Fruit fly (Drosophila melanogaster) whole organism, prepupa: ENCODE data around the gene CG18599.

Experiments used
- Blimp-1 ChIP-seq: fragments of 200-800 bp; sonication (Bioruptor generic); optimal IDR thresholded peaks from 3 replicates; lab custom pipeline; 2017; ENCODE audit warnings: missing biosample characterization, missing genetic modification characterization, mild to moderate bottlenecking, moderate library complexity, missing genetic modification reagents
- CG11294 ChIP-seq: fragments of 200-800 bp; sonication (Bioruptor generic); IDR thresholded peaks from 2 replicates; pipeline ENCODE4 v1.3.6; 2022; ENCODE audit warnings: missing biosample characterization, missing genetic modification characterization
- CG11762 ChIP-seq: fragments of 200-800 bp; sonication (Bioruptor generic); optimal IDR thresholded peaks from 3 replicates; lab custom pipeline; 2016; ENCODE audit warnings: missing biosample characterization, missing genetic modification characterization; ENCODE audit not compliant: insufficient read depth
- CG11902 ChIP-seq: fragments of 200-800 bp; sonication (Bioruptor generic); optimal IDR thresholded peaks from 3 replicates; lab custom pipeline; 2016; ENCODE audit warnings: missing biosample characterization, missing genetic modification characterization
- CG16779 ChIP-seq: fragments of 200-800 bp; sonication (Bioruptor generic); optimal IDR thresholded peaks from 3 replicates; lab custom pipeline; 2017; ENCODE audit warnings: missing biosample characterization, mild to moderate bottlenecking, missing genetic modification characterization
- CG3032 ChIP-seq: fragments of 200-800 bp; optimal IDR thresholded peaks from 2 replicates; lab custom pipeline; 2019; ENCODE audit warnings: missing biosample characterization, mild to moderate bottlenecking, missing genetic modification characterization, moderate library complexity
- CG31627 ChIP-seq: fragments of 200-800 bp; sonication (Bioruptor generic); optimal IDR thresholded peaks from 3 replicates; lab custom pipeline; 2016; ENCODE audit warnings: missing biosample characterization, missing genetic modification characterization
- CG34406 ChIP-seq: fragments of 200-800 bp; sonication (Bioruptor generic); optimal IDR thresholded peaks from 3 replicates; lab custom pipeline; 2016; ENCODE audit warnings: missing biosample characterization, missing genetic modification characterization
- CG3919 ChIP-seq: fragments of 200-800 bp; sonication (Bioruptor generic); optimal IDR thresholded peaks from 3 replicates; lab custom pipeline; 2016; ENCODE audit warnings: missing biosample characterization, missing genetic modification characterization
- CG6163 ChIP-seq: fragments of 200-800 bp; sonication (Bioruptor generic); IDR thresholded peaks from 3 replicates; pipeline ENCODE4 v1.3.6; 2022; ENCODE audit warnings: missing biosample characterization, missing genetic modification characterization
- CG6276 ChIP-seq: fragments of 200-800 bp; sonication (Bioruptor generic); optimal IDR thresholded peaks from 2 replicates; lab custom pipeline; 2017; ENCODE audit warnings: missing biosample characterization, mild to moderate bottlenecking, missing genetic modification characterization
- CG6792 ChIP-seq: fragments of 200-800 bp; sonication (Bioruptor generic); optimal IDR thresholded peaks from 3 replicates; lab custom pipeline; 2016; ENCODE audit warnings: missing biosample characterization, missing genetic modification characterization
- CG6854 ChIP-seq: fragments of 200-800 bp; sonication (Bioruptor generic); optimal IDR thresholded peaks from 2 replicates; lab custom pipeline; 2017; ENCODE audit warnings: missing biosample characterization, mild to moderate bottlenecking, missing genetic modification characterization
- CG8119 ChIP-seq: fragments of 200-800 bp; sonication (Bioruptor generic); IDR thresholded peaks from 3 replicates; pipeline ENCODE4 v1.3.6; 2022; ENCODE audit warnings: missing biosample characterization, missing genetic modification characterization
- CG8319 ChIP-seq: fragments of 200-800 bp; sonication (Bioruptor generic); optimal IDR thresholded peaks from 3 replicates; lab custom pipeline; 2016; ENCODE audit warnings: missing biosample characterization, missing genetic modification characterization
- CG8632 ChIP-seq: fragments of 200-800 bp; sonication (Bioruptor generic); optimal IDR thresholded peaks from 3 replicates; lab custom pipeline; 2016; ENCODE audit warnings: missing biosample characterization, missing genetic modification characterization
- Eip93F ChIP-seq: fragments of 200-800 bp; sonication (Bioruptor generic); optimal IDR thresholded peaks from 2 replicates; lab custom pipeline; 2016; ENCODE audit warnings: missing biosample characterization, mild to moderate bottlenecking, missing genetic modification characterization
- Ets96B ChIP-seq: fragments of 200-800 bp; optimal IDR thresholded peaks from 2 replicates; lab custom pipeline; 2019; ENCODE audit warnings: missing biosample characterization, mild to moderate bottlenecking, missing genetic modification characterization, moderate library complexity
- Hr38 ChIP-seq: sonication (Bioruptor generic); optimal IDR thresholded peaks from 2 replicates; lab custom pipeline; 2016; ENCODE audit warnings: missing biosample characterization, missing genetic modification characterization
- Hr39 ChIP-seq: fragments of 200-800 bp; sonication (Bioruptor generic); optimal IDR thresholded peaks from 2 replicates; lab custom pipeline; 2016; ENCODE audit warnings: missing biosample characterization, missing genetic modification characterization
- Hr4 ChIP-seq: fragments of 200-800 bp; sonication (Bioruptor generic); optimal IDR thresholded peaks from 3 replicates; lab custom pipeline; 2016; ENCODE audit warnings: missing biosample characterization, missing genetic modification characterization
- Met ChIP-seq: fragments of 200-800 bp; sonication (Bioruptor generic); optimal IDR thresholded peaks from 3 replicates; lab custom pipeline; 2016; ENCODE audit warnings: missing biosample characterization, missing genetic modification characterization
- OdsH ChIP-seq: fragments of 200-800 bp; sonication (Bioruptor generic); optimal IDR thresholded peaks from 3 replicates; lab custom pipeline; 2016; ENCODE audit warnings: missing biosample characterization, missing genetic modification characterization
- Smox ChIP-seq: fragments of 200-800 bp; sonication (Bioruptor generic); optimal IDR thresholded peaks from 3 replicates; lab custom pipeline; 2016; ENCODE audit warnings: missing biosample characterization, missing genetic modification characterization
- Sox102F ChIP-seq: fragments of 200-800 bp; sonication (Bioruptor generic); optimal IDR thresholded peaks from 2 replicates; lab custom pipeline; 2016; ENCODE audit warnings: missing biosample characterization, mild to moderate bottlenecking, missing genetic modification characterization
- Sox15 ChIP-seq: fragments of 200-800 bp; sonication (Bioruptor generic); optimal IDR thresholded peaks from 3 replicates; lab custom pipeline; 2016; ENCODE audit warnings: missing biosample characterization, missing genetic modification characterization
- acj6 ChIP-seq: fragments of 200-800 bp; sonication (Bioruptor generic); optimal IDR thresholded peaks from 3 replicates; lab custom pipeline; 2016; ENCODE audit warnings: missing biosample characterization, missing genetic modification characterization
- cyc ChIP-seq: fragments of 200-800 bp; sonication (Bioruptor generic); optimal IDR thresholded peaks from 3 replicates; lab custom pipeline; 2016; ENCODE audit warnings: missing biosample characterization, missing genetic modification characterization
- dac ChIP-seq: fragments of 200-800 bp; sonication (Bioruptor generic); optimal IDR thresholded peaks from 2 replicates; lab custom pipeline; 2017; ENCODE audit warnings: missing biosample characterization, mild to moderate bottlenecking, missing genetic modification characterization
- dsx ChIP-seq: fragments of 200-800 bp; optimal IDR thresholded peaks from 3 replicates; lab custom pipeline; 2019; ENCODE audit warnings: missing biosample characterization, mild to moderate bottlenecking, missing genetic modification characterization, moderate library complexity; ENCODE audit not compliant: poor library complexity, severe bottlenecking
- eg ChIP-seq: fragments of 200-800 bp; sonication (Bioruptor generic); IDR thresholded peaks from 3 replicates; pipeline ENCODE4 v1.3.6; 2022; ENCODE audit warnings: missing biosample characterization, missing genetic modification characterization
- esn ChIP-seq: fragments of 200-800 bp; sonication (Bioruptor generic); optimal IDR thresholded peaks from 2 replicates; lab custom pipeline; 2016; ENCODE audit warnings: missing biosample characterization, mild to moderate bottlenecking, missing genetic modification characterization, moderate library complexity
- fd59A ChIP-seq: fragments of 200-800 bp; sonication (Bioruptor generic); optimal IDR thresholded peaks from 2 replicates; lab custom pipeline; 2017; ENCODE audit warnings: missing biosample characterization, mild to moderate bottlenecking, missing genetic modification characterization, missing genetic modification reagents
- fd85E ChIP-seq: fragments of 200-800 bp; sonication (Bioruptor generic); optimal IDR thresholded peaks from 3 replicates; lab custom pipeline; 2016; ENCODE audit warnings: missing biosample characterization, missing genetic modification characterization
- fkh ChIP-seq: fragments of 200-800 bp; sonication (Bioruptor generic); optimal IDR thresholded peaks from 3 replicates; lab custom pipeline; 2017; ENCODE audit warnings: missing biosample characterization, mild to moderate bottlenecking, missing genetic modification characterization, moderate library complexity
- spab ChIP-seq: fragments of 200-800 bp; sonication (Bioruptor generic); optimal IDR thresholded peaks from 2 replicates; lab custom pipeline; 2017; ENCODE audit warnings: missing biosample characterization, mild to moderate bottlenecking, missing genetic modification characterization, missing genetic modification reagents
- svp ChIP-seq: fragments of 200-800 bp; sonication (Bioruptor generic); peaks from one replicate; lab custom pipeline; 2016; ENCODE audit warnings: missing biosample characterization, missing genetic modification characterization
- topi ChIP-seq: fragments of 200-800 bp; sonication (Bioruptor generic); optimal IDR thresholded peaks from 3 replicates; lab custom pipeline; 2016; ENCODE audit warnings: missing biosample characterization, missing genetic modification characterization
- vri ChIP-seq: fragments of 200-800 bp; sonication (Bioruptor generic); optimal IDR thresholded peaks from 3 replicates; lab custom pipeline; 2016; ENCODE audit warnings: missing biosample characterization, mild to moderate bottlenecking, missing genetic modification characterization

CG18599 gene

DNA sequence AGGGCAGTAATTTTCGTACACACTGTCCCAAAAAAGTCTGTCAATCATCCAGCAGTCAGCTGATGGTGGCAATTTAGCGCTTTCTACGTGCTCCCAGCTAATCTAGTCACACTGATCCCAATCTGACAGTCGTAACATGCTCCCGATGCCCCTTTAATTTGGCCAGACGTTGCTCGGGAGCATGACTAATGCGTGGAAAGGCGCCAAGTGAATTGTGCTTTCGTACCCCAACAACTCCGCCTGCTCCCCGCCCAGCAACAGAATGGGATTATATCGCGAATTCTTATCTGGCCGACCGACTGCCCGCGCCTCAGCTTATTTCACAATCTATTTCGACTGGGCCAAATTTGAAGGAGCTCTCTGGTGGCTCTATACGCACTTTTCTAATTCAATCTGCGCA is 9.8 kb downstream of the CG18599 start:
- no peak for TF ChIP-seq CG6163 (GFP tag; lab: Robert Waterston, UW)
- TF ChIP-seq vri (GFP tag; lab: Kevin White, UChicago), result peak; percentile 67
- no peak for TF ChIP-seq fd85E

dm6 chr3R:18279494-18279893 is 11.9 kb downstream of the CG18599 start, which contains the start of gene CG7142:
TSS of gene CG7142 (minus strand) at chr3R:18279522.
- TF ChIP-seq Smox (GFP tag; lab: Kevin White, UChicago) (no peak), CG6854 (GFP tag; lab: Kevin White, UChicago) (no peak), Eip93F (peak; percentile 24), fd59A (no peak), Sox15 (GFP tag; lab: Kevin White, UChicago) (no peak), Met (GFP tag; lab: Kevin White, UChicago) (no peak), Hr4 (GFP tag; lab: Kevin White, UChicago) (no peak), dsx (GFP tag; lab: Kevin White, UChicago) (no peak), svp (GFP tag; lab: Kevin White, UChicago) (peak; percentile 94), Sox102F (no peak), CG8632 (GFP tag; lab: Kevin White, UChicago) (no peak), Ets96B (no peak), cyc (GFP tag; lab: Kevin White, UChicago) (no peak), CG11902 (GFP tag; lab: Kevin White, UChicago) (no peak), dac (GFP tag; lab: Kevin White, UChicago) (no peak), CG6276 (GFP tag; lab: Kevin White, UChicago) (no peak), CG8319 (GFP tag; lab: Kevin White, UChicago) (no peak), CG31627 (GFP tag; lab: Kevin White, UChicago) (peak; percentile 25), vri (GFP tag; lab: Kevin White, UChicago) (peak; percentile 72), topi (GFP tag; lab: Kevin White, UChicago) (no peak), CG3032 (tag; lab: Kevin White, UChicago) (no peak), esn (GFP tag; lab: Kevin White, UChicago) (peak; percentile 36), spab (GFP tag; lab: Kevin White, UChicago) (no peak), CG11294 (GFP tag; lab: Robert Waterston, UW) (no peak), CG16779 (no peak), CG8119 (no peak), Hr39 (GFP tag; lab: Kevin White, UChicago) (no peak), Blimp-1 (no peak), fkh (no peak), CG3919 (GFP tag; lab: Kevin White, UChicago) (no peak)

- TF ChIP-seq CG11762 (no peak), dsx (GFP tag; lab: Kevin White, UChicago) (no peak), Blimp-1 (no peak), Sox15 (GFP tag; lab: Kevin White, UChicago) (no peak), vri (GFP tag; lab: Kevin White, UChicago) (no peak), fkh (no peak), eg (no peak), svp (GFP tag; lab: Kevin White, UChicago) (no peak), Sox102F (no peak), Hr38 (no peak), CG6276 (GFP tag; lab: Kevin White, UChicago) (no peak), CG6792 (GFP tag; lab: Kevin White, UChicago) (no peak), CG31627 (GFP tag; lab: Kevin White, UChicago) (no peak), CG34406 (GFP tag; lab: Kevin White, UChicago) (no peak), OdsH (no peak), CG3032 (tag; lab: Kevin White, UChicago) (no peak), acj6 (GFP tag; lab: Kevin White, UChicago) (no peak)
- TF ChIP-seq, all 60 proteins: peak for 0
Observed at dm6 chr3R:18280133-18280532, 12.5 kb downstream of the CG18599 start.
